Fruit fly (Drosophila melanogaster): ENCODE data around the gene Axn.

Axn gene

DNA sequence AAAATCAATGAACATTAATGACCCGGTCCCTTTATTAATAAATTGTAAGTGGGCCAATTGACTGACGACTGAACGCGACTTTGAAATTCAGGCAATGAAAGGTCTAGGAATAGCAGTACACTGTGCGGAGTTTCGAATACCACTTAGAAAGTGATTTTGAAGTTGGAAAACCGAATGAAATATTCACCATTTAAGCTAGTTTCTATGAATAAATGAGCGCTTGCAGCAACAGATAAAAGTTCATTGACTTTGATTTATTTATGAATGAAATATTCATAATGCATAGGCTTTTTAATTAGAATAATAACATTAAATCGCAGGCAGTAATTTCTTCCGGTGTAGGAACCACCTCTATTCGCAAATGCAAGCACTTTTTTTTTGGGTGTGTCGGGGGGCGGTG lies 1.6 kb upstream of the Axn start (continued):
- peak; percentile 8 for TF ChIP-seq CG8924 (tag; optimal IDR thresholded peaks at IDR 0.05)
- TF ChIP-seq bowl (GFP tag; IDR thresholded peaks at IDR 0.05): no peak
- peak; percentile 43 for TF ChIP-seq fd96Cb (tag; optimal IDR thresholded peaks at IDR 0.05)
- TF ChIP-seq hkb (optimal IDR thresholded peaks at IDR 0.05): no peak
- no peak for TF ChIP-seq hkb (GFP tag; IDR thresholded peaks at IDR 0.05)
- no peak for TF ChIP-seq CG12744 (GFP tag; optimal IDR thresholded peaks at IDR 0.05)
- TF ChIP-seq Opbp (GFP tag; IDR thresholded peaks at IDR 0.05; ENCODE audit: partially characterized antibody): no peak
- no peak for TF ChIP-seq CG3838 (GFP tag; optimal IDR thresholded peaks at IDR 0.05)
- peak; percentile 29 for TF ChIP-seq CG4424 (GFP tag; optimal IDR thresholded peaks at IDR 0.05)
- TF ChIP-seq Elba2 (GFP tag; optimal IDR thresholded peaks at IDR 0.05): no peak
- 0 out of 2 replicates have a peak, but pooled peaks have one; percentile 8 for TF ChIP-seq ap (GFP tag; IDR thresholded peaks at IDR 0.05)
- TF ChIP-seq salm (tag; optimal IDR thresholded peaks at IDR 0.05): no peak
- no peak for TF ChIP-seq otp (GFP tag; IDR thresholded peaks at IDR 0.05)
- no peak for TF ChIP-seq ERR (GFP tag; optimal IDR thresholded peaks at IDR 0.05)
- TF ChIP-seq zf30C (GFP tag; optimal IDR thresholded peaks at IDR 0.05): peak; percentile 33
- TF ChIP-seq CG3995 (GFP tag; optimal IDR thresholded peaks at IDR 0.05): no peak
- TF ChIP-seq Tbp (GFP tag; optimal IDR thresholded peaks at IDR 0.05): no peak
- no peak for TF ChIP-seq CG7963 (GFP tag; IDR thresholded peaks at IDR 0.05; ENCODE audit: partially characterized antibody)
- no peak for TF ChIP-seq gcm (GFP tag; optimal IDR thresholded peaks at IDR 0.05)
- TF ChIP-seq CG14860 (GFP tag; IDR thresholded peaks at IDR 0.05; ENCODE audit: partially characterized antibody): no peak
- TF ChIP-seq ase (GFP tag; IDR thresholded peaks at IDR 0.05): no peak
- TF ChIP-seq cwo (GFP tag; optimal IDR thresholded peaks at IDR 0.05): peak; percentile 8
- TF ChIP-seq CoRest (tag; optimal IDR thresholded peaks at IDR 0.05): peak; percentile 6
- no peak for TF ChIP-seq CG15073 (GFP tag; optimal IDR thresholded peaks at IDR 0.05)
- TF ChIP-seq CG4730 (GFP tag; IDR thresholded peaks at IDR 0.05): 0 out of 2 replicates have a peak, but pooled peaks have one; percentile 27
- TF ChIP-seq gsb-n (tag; optimal IDR thresholded peaks at IDR 0.05): no peak
- TF ChIP-seq Fer2 (tag; optimal IDR thresholded peaks at IDR 0.05): no peak
- no peak for TF ChIP-seq twi (tag; optimal IDR thresholded peaks at IDR 0.05)
- no peak for TF ChIP-seq BtbVII (GFP tag; optimal IDR thresholded peaks at IDR 0.05)
- TF ChIP-seq Bteb2 (GFP tag; optimal IDR thresholded peaks at IDR 0.05): no peak
- peak; percentile 43 for TF ChIP-seq dmrt99B (tag; optimal IDR thresholded peaks at IDR 0.05)
- no peak for TF ChIP-seq croc (GFP tag; conservative IDR thresholded peaks at IDR 0.05)
- TF ChIP-seq ato (GFP tag; IDR thresholded peaks at IDR 0.05; ENCODE audit: partially characterized antibody): no peak
- TF ChIP-seq CG34422 (GFP tag; IDR thresholded peaks at IDR 0.05): no peak
- no peak for TF ChIP-seq CG6654 (GFP tag; optimal IDR thresholded peaks at IDR 0.05)
- TF ChIP-seq sima (GFP tag; optimal IDR thresholded peaks at IDR 0.05): no peak
- TF ChIP-seq CG9215 (GFP tag; IDR thresholded peaks at IDR 0.05): no peak
- TF ChIP-seq klu (GFP tag; IDR thresholded peaks at IDR 0.05): no peak
- TF ChIP-seq Nf-YA (GFP tag; IDR thresholded peaks at IDR 0.05): no peak
- TF ChIP-seq E2f2 (GFP tag; IDR thresholded peaks at IDR 0.05): no peak; the same call in 1 of the 2 replicates
- no peak for TF ChIP-seq CG32772 (GFP tag; IDR thresholded peaks at IDR 0.05)
- TF ChIP-seq fd102C (GFP tag; optimal IDR thresholded peaks at IDR 0.05): no peak
- peak; percentile 30 for TF ChIP-seq phol (tag; optimal IDR thresholded peaks at IDR 0.05)
- TF ChIP-seq Sin3A (optimal IDR thresholded peaks at IDR 0.05): no peak
- TF ChIP-seq CG30431 (GFP tag; optimal IDR thresholded peaks at IDR 0.05): no peak
- no peak for TF ChIP-seq CG34376 (GFP tag; optimal IDR thresholded peaks at IDR 0.05)
- TF ChIP-seq CG9932 (GFP tag; IDR thresholded peaks at IDR 0.05): no peak
- TF ChIP-seq Dref (GFP tag; IDR thresholded peaks at IDR 0.05): no peak
- peak; percentile 44; the same call in 1 of the 2 replicates for TF ChIP-seq CG6689 (GFP tag; IDR thresholded peaks at IDR 0.05)
- no peak for TF ChIP-seq NK7.1 (GFP tag; optimal IDR thresholded peaks at IDR 0.05)
- no peak for TF ChIP-seq tup (GFP tag; optimal IDR thresholded peaks at IDR 0.05)
- TF ChIP-seq bigmax (GFP tag; optimal IDR thresholded peaks at IDR 0.05): no peak
- TF ChIP-seq kah (GFP tag; optimal IDR thresholded peaks at IDR 0.05): no peak

All from whole organism, embryonic.